Worm (Caenorhabditis elegans) whole organism, L3 larva: ENCODE results near the gene F15D4.4.

Source experiments
- lsy-12 ChIP-seq: sonication (generic microtip); optimal IDR thresholded peaks from 2 replicates; lab custom pipeline; 2016; ENCODE audit warnings: mild to moderate bottlenecking, missing genetic modification characterization, missing compliant biosample characterization
- pha-4 ChIP-seq: fragments of 150-350 bp; optimal IDR thresholded peaks from 2 replicates; lab custom pipeline; 2014; ENCODE audit warnings: missing biosample characterization, missing genetic modification reagents, missing genetic modification characterization
- unc-39 ChIP-seq: sonication (generic microtip); optimal IDR thresholded peaks from 4 replicates; lab custom pipeline; 2017; ENCODE audit warnings: missing biosample characterization, missing genetic modification characterization

The F15D4.4 gene

ce11 chrII:13189363-13189762, 53.6 kb downstream of the F15D4.4 start (continued):
- TF ChIP-seq unc-39 (tag; lab: Kevin White, UChicago) (no peak), lsy-12 (tag; lab: Kevin White, UChicago) (no peak), pha-4 (tag; lab: Kevin White, UChicago) (peak; percentile 79)
